Fruit fly (Drosophila melanogaster) whole organism, embryonic: ENCODE measurements around the gene CG12783.

Experiments used
- Abd-B ChIP-seq: fragments of 200-800 bp; sonication (Bioruptor generic); optimal IDR thresholded peaks from 2 replicates; lab custom pipeline; 2018; ENCODE audit warnings: missing biosample characterization, mild to moderate bottlenecking, missing genetic modification characterization, moderate library complexity
- C15 ChIP-seq: fragments of 200-800 bp; sonication (Bioruptor generic); IDR thresholded peaks from 3 replicates; pipeline ENCODE4 v1.3.6; 2022; ENCODE audit warnings: missing biosample characterization, missing genetic modification characterization
- CG10543 ChIP-seq: fragments of 200-800 bp; sonication (Bioruptor generic); optimal IDR thresholded peaks from 3 replicates; lab custom pipeline; 2017; ENCODE audit warnings: missing biosample characterization, mild to moderate bottlenecking, missing genetic modification characterization, moderate library complexity
- CG11723 ChIP-seq: fragments of 200-800 bp; sonication (Bioruptor generic); optimal IDR thresholded peaks from 2 replicates; lab custom pipeline; 2017; ENCODE audit warnings: missing biosample characterization, mild to moderate bottlenecking, missing genetic modification characterization
- CG13123 ChIP-seq: fragments of 200-800 bp; sonication (Bioruptor generic); optimal IDR thresholded peaks from 2 replicates; lab custom pipeline; 2016; ENCODE audit warnings: missing biosample characterization, missing genetic modification characterization
- CG15479 ChIP-seq: fragments of 200-800 bp; sonication (Bioruptor generic); optimal IDR thresholded peaks from 3 replicates; lab custom pipeline; 2019; ENCODE audit warnings: missing biosample characterization, mild to moderate bottlenecking, missing genetic modification characterization, moderate library complexity
- CG16813 ChIP-seq: fragments of 200-800 bp; sonication (Bioruptor generic); IDR thresholded peaks from 3 replicates; pipeline ENCODE4 v1.3.6; 2022; ENCODE audit warnings: missing biosample characterization, missing genetic modification characterization; ENCODE audit not compliant: partially characterized antibody
- CG17359 ChIP-seq: fragments of 200-800 bp; sonication (Bioruptor generic); optimal IDR thresholded peaks from 3 replicates; lab custom pipeline; 2018; ENCODE audit warnings: missing biosample characterization, mild to moderate bottlenecking, missing genetic modification characterization, moderate library complexity
- CG17802 ChIP-seq: fragments of 200-800 bp; sonication (Bioruptor generic); optimal IDR thresholded peaks from 2 replicates; lab custom pipeline; 2018; ENCODE audit warnings: missing biosample characterization, mild to moderate bottlenecking, missing genetic modification characterization, moderate library complexity
- CG3065 ChIP-seq: fragments of 200-800 bp; sonication (Bioruptor generic); optimal IDR thresholded peaks from 2 replicates; lab custom pipeline; 2016; ENCODE audit warnings: missing biosample characterization, missing genetic modification characterization
- CG33557 ChIP-seq: fragments of 200-800 bp; sonication (Bioruptor generic); optimal IDR thresholded peaks from 2 replicates; lab custom pipeline; 2019; ENCODE audit warnings: missing biosample characterization, mild to moderate bottlenecking, missing genetic modification characterization, moderate library complexity
- CG42726 ChIP-seq: fragments of 200-800 bp; sonication (Bioruptor generic); IDR thresholded peaks from 2 replicates; pipeline ENCODE4 v1.3.6; 2022; ENCODE audit warnings: missing biosample characterization, missing genetic modification characterization; ENCODE audit not compliant: partially characterized antibody
- CG4282 ChIP-seq: fragments of 200-800 bp; sonication (Bioruptor generic); optimal IDR thresholded peaks from 2 replicates; lab custom pipeline; 2016; ENCODE audit warnings: missing biosample characterization, missing genetic modification characterization
- CG4360 ChIP-seq: fragments of 200-800 bp; sonication (Bioruptor generic); IDR thresholded peaks from 2 replicates; pipeline ENCODE4 v1.3.6; 2022; ENCODE audit warnings: missing biosample characterization, missing genetic modification characterization
- CG4730 ChIP-seq: fragments of 200-800 bp; sonication (Bioruptor generic); IDR thresholded peaks from 2 replicates; pipeline ENCODE4 v1.3.6; 2022; ENCODE audit warnings: missing biosample characterization, missing genetic modification characterization
- CG5953 ChIP-seq: fragments of 200-800 bp; sonication (Bioruptor generic); IDR thresholded peaks from 2 replicates; pipeline ENCODE4 v1.3.6; 2022; ENCODE audit warnings: missing biosample characterization, missing genetic modification characterization
- CG7745 ChIP-seq: fragments of 200-800 bp; sonication (Bioruptor generic); optimal IDR thresholded peaks from 2 replicates; lab custom pipeline; 2018; ENCODE audit warnings: missing biosample characterization, mild to moderate bottlenecking, missing genetic modification characterization, moderate library complexity
- CG8924 ChIP-seq: fragments of 200-800 bp; optimal IDR thresholded peaks from 3 replicates; lab custom pipeline; 2019; ENCODE audit warnings: missing biosample characterization, mild to moderate bottlenecking, missing genetic modification characterization, moderate library complexity
- CrebB ChIP-seq: fragments of 200-800 bp; sonication (Bioruptor generic); optimal IDR thresholded peaks from 3 replicates; lab custom pipeline; 2018; ENCODE audit warnings: missing biosample characterization, mild to moderate bottlenecking, missing genetic modification characterization
- Eip74EF ChIP-seq, 2 experiments: fragments of 200-800 bp in 1 of 2; fragments of >200 bp in 1 of 2; sonication (Bioruptor generic) in 1 of 2; optimal IDR thresholded peaks; 2 replicates each; lab custom pipeline; 2017 to 2019; ENCODE audit warnings: missing biosample characterization in 2 of 2, missing genetic modification characterization in 2 of 2, mild to moderate bottlenecking in 1 of 2, moderate library complexity in 1 of 2
- Hmr ChIP-seq: fragments of 200-800 bp; sonication (Bioruptor generic); optimal IDR thresholded peaks from 3 replicates; lab custom pipeline; 2017; ENCODE audit warnings: mild to moderate bottlenecking, missing biosample characterization, missing genetic modification reagents, missing genetic modification characterization
- Hmx ChIP-seq: fragments of 200-800 bp; sonication (Bioruptor generic); optimal IDR thresholded peaks from 2 replicates; lab custom pipeline; 2016; ENCODE audit warnings: missing biosample characterization, missing genetic modification characterization
- Hr51 ChIP-seq, 2 experiments: fragments of 200-800 bp; sonication (Bioruptor generic); optimal IDR thresholded peaks; 2 replicates in 1 of 2; 3 replicates in 1 of 2; lab custom pipeline; 2016 to 2018; ENCODE audit warnings: missing biosample characterization in 2 of 2, missing genetic modification characterization in 2 of 2, mild to moderate bottlenecking in 1 of 2, moderate library complexity in 1 of 2
- Kr ChIP-seq: fragments of 200-800 bp; sonication (Bioruptor generic); optimal IDR thresholded peaks from 2 replicates; lab custom pipeline; 2017; ENCODE audit warnings: missing biosample characterization, mild to moderate bottlenecking, missing genetic modification characterization
- Max ChIP-seq: fragments of 200-800 bp; sonication (Bioruptor generic); optimal IDR thresholded peaks from 2 replicates; lab custom pipeline; 2016; ENCODE audit warnings: missing biosample characterization, mild to moderate bottlenecking, missing genetic modification characterization
- NfI ChIP-seq: fragments of 200-800 bp; sonication (Bioruptor generic); optimal IDR thresholded peaks from 3 replicates; lab custom pipeline; 2018; ENCODE audit warnings: missing biosample characterization, mild to moderate bottlenecking, missing genetic modification characterization, moderate library complexity
- Oaz ChIP-seq: fragments of 200-800 bp; sonication (Bioruptor generic); IDR thresholded peaks from 2 replicates; pipeline ENCODE4 v1.3.6; 2022; ENCODE audit warnings: missing biosample characterization, missing genetic modification characterization
- Optix ChIP-seq: fragments of 200-800 bp; sonication (Bioruptor generic); IDR thresholded peaks from 3 replicates; pipeline ENCODE4 v1.3.6; 2022; ENCODE audit warnings: missing biosample characterization, missing genetic modification characterization
- Rfx ChIP-seq: fragments of 200-800 bp; sonication (Bioruptor generic); IDR thresholded peaks from 2 replicates; pipeline ENCODE4 v1.3.6; 2022; ENCODE audit warnings: missing biosample characterization, missing genetic modification characterization
- fd96Cb ChIP-seq: fragments of 200-800 bp; sonication (Bioruptor generic); optimal IDR thresholded peaks from 2 replicates; lab custom pipeline; 2018; ENCODE audit warnings: missing biosample characterization, mild to moderate bottlenecking, missing genetic modification characterization, moderate library complexity
- grn ChIP-seq: fragments of 200-800 bp; sonication (Bioruptor generic); optimal IDR thresholded peaks from 3 replicates; lab custom pipeline; 2017; ENCODE audit warnings: missing biosample characterization, missing genetic modification characterization
- h ChIP-seq: fragments of >200 bp; optimal IDR thresholded peaks from 2 replicates; lab custom pipeline; 2017
- hkb ChIP-seq, 2 experiments: fragments of 200-800 bp in 1 of 2; fragments of >200 bp in 1 of 2; sonication (Bioruptor generic) in 1 of 2; IDR thresholded peaks in 1 of 2; optimal IDR thresholded peaks in 1 of 2; 2 replicates each; pipeline versions ENCODE4 v1.3.6 to Lab custom; 2017 to 2022; ENCODE audit warnings: missing biosample characterization in 1 of 2, missing genetic modification characterization in 1 of 2
- ken ChIP-seq: fragments of 200-800 bp; sonication (Bioruptor generic); IDR thresholded peaks from 3 replicates; pipeline ENCODE4 v1.3.6; 2022; ENCODE audit warnings: missing biosample characterization, missing genetic modification characterization
- kni ChIP-seq: fragments of 200-800 bp; sonication (Bioruptor generic); optimal IDR thresholded peaks from 3 replicates; lab custom pipeline; 2017; ENCODE audit warnings: mild to moderate bottlenecking, missing biosample characterization, missing genetic modification reagents, missing genetic modification characterization
- knrl ChIP-seq: fragments of 200-800 bp; sonication (Bioruptor generic); IDR thresholded peaks from 3 replicates; pipeline ENCODE4 v1.3.6; 2022; ENCODE audit warnings: missing biosample characterization, missing genetic modification characterization; ENCODE audit not compliant: partially characterized antibody
- lmd ChIP-seq: fragments of 200-800 bp; sonication (Bioruptor generic); IDR thresholded peaks from 2 replicates; pipeline ENCODE4 v1.3.6; 2022; ENCODE audit warnings: missing biosample characterization, missing genetic modification characterization
- oc ChIP-seq: fragments of 200-800 bp; sonication (Bioruptor generic); optimal IDR thresholded peaks from 2 replicates; lab custom pipeline; 2018; ENCODE audit warnings: missing biosample characterization, mild to moderate bottlenecking, missing genetic modification characterization, moderate library complexity
- onecut ChIP-seq: fragments of 200-800 bp; sonication (Bioruptor generic); IDR thresholded peaks from 2 replicates; pipeline ENCODE4 v1.3.6; 2022; ENCODE audit warnings: missing biosample characterization, missing genetic modification characterization
- row ChIP-seq: fragments of 200-800 bp; sonication (Bioruptor generic); IDR thresholded peaks from 3 replicates; pipeline ENCODE4 v1.3.6; 2022; ENCODE audit warnings: missing biosample characterization, missing genetic modification characterization
- salm ChIP-seq: fragments of 200-800 bp; sonication (Bioruptor generic); optimal IDR thresholded peaks from 2 replicates; lab custom pipeline; 2018; ENCODE audit warnings: missing biosample characterization, mild to moderate bottlenecking, missing genetic modification characterization
- sens ChIP-seq: fragments of 200-800 bp; sonication (Bioruptor generic); peaks from one replicate; lab custom pipeline; 2016; ENCODE audit warnings: missing biosample characterization, missing genetic modification characterization
- shn ChIP-seq: fragments of 200-800 bp; sonication (Bioruptor generic); optimal IDR thresholded peaks from 3 replicates; lab custom pipeline; 2016; ENCODE audit warnings: missing biosample characterization, missing genetic modification characterization
- sima ChIP-seq: fragments of 200-800 bp; sonication (Bioruptor generic); optimal IDR thresholded peaks from 2 replicates; lab custom pipeline; 2016; ENCODE audit warnings: missing biosample characterization, missing genetic modification characterization
- stwl ChIP-seq: fragments of 200-800 bp; sonication (Bioruptor generic); optimal IDR thresholded peaks from 3 replicates; lab custom pipeline; 2018; ENCODE audit warnings: missing biosample characterization, mild to moderate bottlenecking, missing genetic modification characterization, moderate library complexity
- tap ChIP-seq: fragments of 200-800 bp; optimal IDR thresholded peaks from 3 replicates; lab custom pipeline; 2019; ENCODE audit warnings: missing biosample characterization, mild to moderate bottlenecking, missing genetic modification characterization, moderate library complexity
- tup ChIP-seq: fragments of 200-800 bp; sonication (Bioruptor generic); optimal IDR thresholded peaks from 2 replicates; lab custom pipeline; 2016; ENCODE audit warnings: missing biosample characterization, mild to moderate bottlenecking, missing genetic modification characterization, moderate library complexity
- twi ChIP-seq: fragments of 200-800 bp; optimal IDR thresholded peaks from 2 replicates; lab custom pipeline; 2019; ENCODE audit warnings: missing biosample characterization, mild to moderate bottlenecking, missing genetic modification characterization, moderate library complexity

The CG12783 gene

dm6 chr3R:16646952-16647715 is 33.9 kb upstream of the CG12783 start, which contains the start of the genes CG10324 and CCT3 (continued):
- TF ChIP-seq fd96Cb (tag; lab: Kevin White, UChicago) (peak; percentile 70), shn (GFP tag; lab: Kevin White, UChicago) (peak; percentile 23), CG4730 (no peak), Oaz (GFP tag; lab: Robert Waterston, UW) (no peak), salm (tag; lab: Kevin White, UChicago) (peak; percentile 18), twi (tag; lab: Kevin White, UChicago) (peak; percentile 62), Hr51 (GFP tag; optimal IDR thresholded peaks at IDR 0.05; lab: Kevin White, UChicago) (no peak), CG13123 (GFP tag; lab: Kevin White, UChicago) (no peak), CG17359 (peak; percentile 70), row (GFP tag; lab: Robert Waterston, UW) (peak; percentile 55), grn (GFP tag; lab: Kevin White, UChicago) (no peak), sens (GFP tag; lab: Kevin White, UChicago) (peak; percentile 93), CG10543 (GFP tag; lab: Kevin White, UChicago) (peak; percentile 82), CG16813 (peak; percentile 70), ken (GFP tag; lab: Robert Waterston, UW) (peak; percentile 74; the same call in 2 of the 3 replicates), sima (GFP tag; lab: Kevin White, UChicago) (no peak), Max (GFP tag; lab: Kevin White, UChicago) (peak; percentile 53), Kr (no peak), Abd-B (no peak), Hmr (GFP tag; lab: Kevin White, UChicago) (no peak), Rfx (GFP tag; lab: Robert Waterston, UW) (peak; percentile 71), CG17802 (tag; lab: Kevin White, UChicago) (peak; percentile 56), CG7745 (tag; lab: Kevin White, UChicago) (no peak), CG33557 (GFP tag; lab: Kevin White, UChicago) (peak; percentile 65), CG4360 (GFP tag; lab: Robert Waterston, UW) (no peak), tap (tag; lab: Kevin White, UChicago) (no peak), CG4282 (GFP tag; lab: Kevin White, UChicago) (no peak), lmd (GFP tag; lab: Robert Waterston, UW) (peak; percentile 55), CG8924 (tag; lab: Kevin White, UChicago) (peak; percentile 82), CrebB (tag; lab: Kevin White, UChicago) (peak; percentile 19), tup (GFP tag; lab: Kevin White, UChicago) (no peak), kni (GFP tag; lab: Kevin White, UChicago) (no peak), Eip74EF (GFP tag; optimal IDR thresholded peaks at IDR 0.05; lab: Kevin White, UChicago) (no peak), Optix (GFP tag; lab: Robert Waterston, UW) (no peak), h (no peak), stwl (tag; lab: Kevin White, UChicago) (peak; percentile 34), CG5953 (GFP tag; lab: Robert Waterston, UW) (no peak), NfI (GFP tag; lab: Kevin White, UChicago) (peak; percentile 77), CG15479 (GFP tag; lab: Kevin White, UChicago) (no peak), oc (tag; lab: Kevin White, UChicago) (no peak), CG11723 (GFP tag; lab: Kevin White, UChicago) (no peak), onecut (no peak), Hmx (GFP tag; lab: Kevin White, UChicago) (peak; percentile 44), C15 (GFP tag; lab: Robert Waterston, UW) (0 out of 3 replicates have a peak, but pooled peaks have one; percentile 34), CG3065 (no peak), knrl (peak; percentile 68), CG42726 (GFP tag; lab: Robert Waterston, UW) (no peak; the same call in 1 of the 2 replicates), hkb (optimal IDR thresholded peaks at IDR 0.05; lab: Kevin White, UChicago) (no peak), hkb (GFP tag; IDR thresholded peaks at IDR 0.05; lab: Robert Waterston, UW) (peak; percentile 61)
